Fruit fly (Drosophila melanogaster) whole organism, embryonic: ENCODE results near the gene Usp8.
A peak's percentile ranks its signal among the peaks of the same experiment; 100 is the strongest.

Source experiments
- Atf6 ChIP-seq: fragments of 200-800 bp; sonication (Bioruptor generic); IDR thresholded peaks from 2 replicates; pipeline ENCODE4 v1.3.6; 2022; ENCODE audit warnings: missing biosample characterization, missing genetic modification characterization
- B-H1 ChIP-seq: fragments of 200-800 bp; sonication (Bioruptor generic); IDR thresholded peaks from 3 replicates; pipeline ENCODE4 v1.3.6; 2022; ENCODE audit warnings: missing biosample characterization, missing genetic modification characterization
- CG10274 ChIP-seq: fragments of 200-800 bp; sonication (Bioruptor generic); optimal IDR thresholded peaks from 3 replicates; lab custom pipeline; 2017; ENCODE audit warnings: missing biosample characterization, mild to moderate bottlenecking, missing genetic modification characterization
- CG10462 ChIP-seq: fragments of 200-800 bp; sonication (Bioruptor generic); optimal IDR thresholded peaks from 2 replicates; lab custom pipeline; 2016; ENCODE audit warnings: missing biosample characterization, missing genetic modification characterization
- CG10543 ChIP-seq: fragments of 200-800 bp; sonication (Bioruptor generic); optimal IDR thresholded peaks from 3 replicates; lab custom pipeline; 2017; ENCODE audit warnings: missing biosample characterization, mild to moderate bottlenecking, missing genetic modification characterization, moderate library complexity
- CG10654 ChIP-seq: fragments of 200-800 bp; sonication (Bioruptor generic); optimal IDR thresholded peaks from 2 replicates; lab custom pipeline; 2016; ENCODE audit warnings: missing biosample characterization, missing genetic modification characterization
- CG12659 ChIP-seq: fragments of 200-800 bp; sonication (Bioruptor generic); optimal IDR thresholded peaks from 3 replicates; lab custom pipeline; 2017; ENCODE audit warnings: mild to moderate bottlenecking, missing biosample characterization, missing genetic modification reagents, missing genetic modification characterization
- CG14441 ChIP-seq: fragments of 200-800 bp; sonication (Bioruptor generic); IDR thresholded peaks from 2 replicates; pipeline ENCODE4 v1.3.6; 2022; ENCODE audit warnings: missing biosample characterization, missing genetic modification characterization
- CG15011 ChIP-seq: fragments of 200-800 bp; sonication (Bioruptor generic); optimal IDR thresholded peaks from 3 replicates; lab custom pipeline; 2018; ENCODE audit warnings: missing biosample characterization, mild to moderate bottlenecking, missing genetic modification characterization
- CG15696 ChIP-seq: fragments of 200-800 bp; sonication (Bioruptor generic); optimal IDR thresholded peaks from 2 replicates; lab custom pipeline; 2019; ENCODE audit warnings: missing biosample characterization, mild to moderate bottlenecking, missing genetic modification characterization, moderate library complexity
- CG16779 ChIP-seq: fragments of 200-800 bp; sonication (Bioruptor generic); IDR thresholded peaks from 2 replicates; pipeline ENCODE4 v1.3.6; 2022; ENCODE audit warnings: missing biosample characterization, missing genetic modification characterization
- CG16813 ChIP-seq: fragments of 200-800 bp; sonication (Bioruptor generic); IDR thresholded peaks from 3 replicates; pipeline ENCODE4 v1.3.6; 2022; ENCODE audit warnings: missing biosample characterization, missing genetic modification characterization; ENCODE audit not compliant: partially characterized antibody
- CG17361 ChIP-seq: fragments of 200-800 bp; sonication (Bioruptor generic); IDR thresholded peaks from 3 replicates; pipeline ENCODE4 v1.3.6; 2022; ENCODE audit warnings: missing biosample characterization, missing genetic modification characterization
- CG17568 ChIP-seq: fragments of 200-800 bp; sonication (Bioruptor generic); optimal IDR thresholded peaks from 2 replicates; lab custom pipeline; 2018; ENCODE audit warnings: missing biosample characterization, mild to moderate bottlenecking, missing genetic modification characterization, moderate library complexity
- CG18476 ChIP-seq: fragments of 200-800 bp; sonication (Bioruptor generic); optimal IDR thresholded peaks from 2 replicates; lab custom pipeline; 2016; ENCODE audit warnings: missing biosample characterization, mild to moderate bottlenecking, missing genetic modification characterization
- CG34376 ChIP-seq: fragments of 200-800 bp; sonication (Bioruptor generic); optimal IDR thresholded peaks from 2 replicates; lab custom pipeline; 2018; ENCODE audit warnings: missing biosample characterization, mild to moderate bottlenecking, missing genetic modification characterization
- CG7839 ChIP-seq: fragments of 200-800 bp; sonication (Bioruptor generic); optimal IDR thresholded peaks from 3 replicates; lab custom pipeline; 2018; ENCODE audit warnings: missing biosample characterization, mild to moderate bottlenecking, missing genetic modification characterization, moderate library complexity
- CG8281 ChIP-seq: fragments of 200-800 bp; sonication (Bioruptor generic); optimal IDR thresholded peaks from 2 replicates; lab custom pipeline; 2018; ENCODE audit warnings: missing biosample characterization, mild to moderate bottlenecking, missing genetic modification characterization, moderate library complexity
- CG8359 ChIP-seq: fragments of 200-800 bp; sonication (Bioruptor generic); optimal IDR thresholded peaks from 2 replicates; lab custom pipeline; 2017; ENCODE audit warnings: missing biosample characterization, mild to moderate bottlenecking, missing genetic modification characterization, borderline replicate concordance
- CG8944 ChIP-seq: fragments of 200-800 bp; sonication (Bioruptor generic); optimal IDR thresholded peaks from 3 replicates; lab custom pipeline; 2016; ENCODE audit warnings: missing biosample characterization, missing genetic modification characterization
- Drgx ChIP-seq: fragments of 200-800 bp; sonication (Bioruptor generic); IDR thresholded peaks from 2 replicates; pipeline ENCODE4 v1.3.6; 2022; ENCODE audit warnings: missing biosample characterization, missing genetic modification characterization
- Ets97D ChIP-seq: fragments of 200-800 bp; sonication (Bioruptor generic); optimal IDR thresholded peaks from 3 replicates; lab custom pipeline; 2016; ENCODE audit warnings: missing biosample characterization, missing genetic modification characterization
- GATAe ChIP-seq: fragments of 200-800 bp; sonication (Bioruptor generic); conservative IDR thresholded peaks from 2 replicates; pipeline ENCODE4 v1.3.6; 2022; ENCODE audit warnings: missing biosample characterization, missing genetic modification characterization
- HmgD ChIP-seq: fragments of 200-800 bp; sonication (Bioruptor generic); optimal IDR thresholded peaks from 3 replicates; lab custom pipeline; 2016; ENCODE audit warnings: missing biosample characterization, missing genetic modification characterization
- Hmr ChIP-seq: fragments of 200-800 bp; sonication (Bioruptor generic); optimal IDR thresholded peaks from 3 replicates; lab custom pipeline; 2017; ENCODE audit warnings: mild to moderate bottlenecking, missing biosample characterization, missing genetic modification reagents, missing genetic modification characterization
- Lim3 ChIP-seq: fragments of 200-800 bp; sonication (Bioruptor generic); IDR thresholded peaks from 2 replicates; pipeline ENCODE4 v1.3.6; 2022; ENCODE audit warnings: missing biosample characterization, missing genetic modification characterization
- Med ChIP-seq: fragments of 200-800 bp; sonication (Bioruptor generic); peaks from one replicate; lab custom pipeline; 2016; ENCODE audit warnings: missing biosample characterization, missing genetic modification characterization, mild to moderate bottlenecking, inconsistent platforms, moderate library complexity
- Nf-YB ChIP-seq: fragments of 200-800 bp; sonication (Bioruptor generic); optimal IDR thresholded peaks from 3 replicates; lab custom pipeline; 2019; ENCODE audit warnings: missing biosample characterization, mild to moderate bottlenecking, missing genetic modification characterization, moderate library complexity
- Ptx1 ChIP-seq: fragments of 200-800 bp; sonication (Bioruptor generic); IDR thresholded peaks from 2 replicates; pipeline ENCODE4 v1.3.6; 2022; ENCODE audit warnings: missing biosample characterization, missing genetic modification characterization
- Spps ChIP-seq: fragments of 200-800 bp; sonication (Bioruptor generic); optimal IDR thresholded peaks from 2 replicates; lab custom pipeline; 2018; ENCODE audit warnings: missing biosample characterization, mild to moderate bottlenecking, missing genetic modification characterization
- abd-A ChIP-seq: fragments of 200-800 bp; sonication (Bioruptor generic); optimal IDR thresholded peaks from 3 replicates; lab custom pipeline; 2019; ENCODE audit warnings: missing biosample characterization, mild to moderate bottlenecking, missing genetic modification characterization, moderate library complexity
- ara ChIP-seq: fragments of 200-800 bp; sonication (Bioruptor generic); IDR thresholded peaks from 2 replicates; pipeline ENCODE4 v1.3.6; 2022; ENCODE audit warnings: missing biosample characterization, missing genetic modification characterization
- bowl ChIP-seq: fragments of 200-800 bp; sonication (Bioruptor generic); IDR thresholded peaks from 2 replicates; pipeline ENCODE4 v1.3.6; 2022; ENCODE audit warnings: missing biosample characterization, missing genetic modification characterization
- cad ChIP-seq: fragments of >200 bp; optimal IDR thresholded peaks from 2 replicates; lab custom pipeline; 2017; ENCODE audit warnings: missing biosample characterization, missing genetic modification characterization
- ci ChIP-seq: fragments of 200-800 bp; sonication (Bioruptor generic); IDR thresholded peaks from 3 replicates; pipeline ENCODE4 v1.3.6; 2022; ENCODE audit warnings: missing biosample characterization, missing genetic modification characterization
- eve ChIP-seq, 2 experiments: fragments of >200 bp; optimal IDR thresholded peaks; 2 replicates each; lab custom pipeline; 2017; ENCODE audit warnings: missing biosample characterization in 2 of 2, missing genetic modification characterization in 2 of 2
- fd96Cb ChIP-seq: fragments of 200-800 bp; sonication (Bioruptor generic); optimal IDR thresholded peaks from 2 replicates; lab custom pipeline; 2018; ENCODE audit warnings: missing biosample characterization, mild to moderate bottlenecking, missing genetic modification characterization, moderate library complexity
- fu2 ChIP-seq: fragments of 200-800 bp; sonication (Bioruptor generic); optimal IDR thresholded peaks from 2 replicates; lab custom pipeline; 2016; ENCODE audit warnings: missing biosample characterization, missing genetic modification characterization
- lmd ChIP-seq: fragments of 200-800 bp; sonication (Bioruptor generic); IDR thresholded peaks from 2 replicates; pipeline ENCODE4 v1.3.6; 2022; ENCODE audit warnings: missing biosample characterization, missing genetic modification characterization
- nerfin-2 ChIP-seq: fragments of 200-800 bp; sonication (Bioruptor generic); IDR thresholded peaks from 2 replicates; pipeline ENCODE4 v1.3.6; 2022; ENCODE audit warnings: missing biosample characterization, missing genetic modification characterization; ENCODE audit not compliant: partially characterized antibody
- odd ChIP-seq: fragments of 200-800 bp; sonication (Bioruptor generic); optimal IDR thresholded peaks from 2 replicates; lab custom pipeline; 2017; ENCODE audit warnings: missing biosample characterization, mild to moderate bottlenecking, missing genetic modification characterization
- pho ChIP-seq: fragments of 200-800 bp; sonication (Bioruptor generic); optimal IDR thresholded peaks from 2 replicates; lab custom pipeline; 2016; ENCODE audit warnings: missing biosample characterization, missing genetic modification characterization
- sd ChIP-seq: fragments of 200-800 bp; sonication (Bioruptor generic); optimal IDR thresholded peaks from 3 replicates; lab custom pipeline; 2018; ENCODE audit warnings: missing biosample characterization, mild to moderate bottlenecking, missing genetic modification characterization, moderate library complexity
- seq ChIP-seq: fragments of 200-800 bp; sonication (Bioruptor generic); IDR thresholded peaks from 2 replicates; pipeline ENCODE4 v1.3.6; 2022; ENCODE audit warnings: missing biosample characterization, missing genetic modification characterization
- shn ChIP-seq: fragments of 200-800 bp; sonication (Bioruptor generic); optimal IDR thresholded peaks from 3 replicates; lab custom pipeline; 2016; ENCODE audit warnings: missing biosample characterization, missing genetic modification characterization
- sqz ChIP-seq: fragments of 200-800 bp; sonication (Bioruptor generic); optimal IDR thresholded peaks from 3 replicates; lab custom pipeline; 2018; ENCODE audit warnings: missing biosample characterization, mild to moderate bottlenecking, missing genetic modification characterization
- ssp ChIP-seq: fragments of 200-800 bp; sonication (Bioruptor generic); IDR thresholded peaks from 2 replicates; pipeline ENCODE4 v1.3.6; 2022; ENCODE audit warnings: missing biosample characterization, missing genetic modification characterization
- stwl ChIP-seq: fragments of 200-800 bp; sonication (Bioruptor generic); optimal IDR thresholded peaks from 3 replicates; lab custom pipeline; 2018; ENCODE audit warnings: missing biosample characterization, mild to moderate bottlenecking, missing genetic modification characterization, moderate library complexity
- twi ChIP-seq: fragments of 200-800 bp; optimal IDR thresholded peaks from 2 replicates; lab custom pipeline; 2019; ENCODE audit warnings: missing biosample characterization, mild to moderate bottlenecking, missing genetic modification characterization, moderate library complexity
- unpg ChIP-seq: fragments of 200-800 bp; sonication (Bioruptor generic); optimal IDR thresholded peaks from 3 replicates; lab custom pipeline; 2018; ENCODE audit warnings: missing biosample characterization, mild to moderate bottlenecking, missing genetic modification characterization, moderate library complexity

The Usp8 gene

dm6 chr3R:21161620-21162029 is 27.6 kb downstream of the Usp8 start (continued):
- TF ChIP-seq lmd (peak; percentile 27; the same call in 1 of the 2 replicates), CG8359 (GFP tag; lab: Kevin White, UChicago) (no peak), CG17568 (peak; percentile 50), CG7839 (tag; lab: Kevin White, UChicago) (peak; percentile 59), fd96Cb (tag; lab: Kevin White, UChicago) (no peak), CG14441 (GFP tag; lab: Robert Waterston, UW) (peak; percentile 61)

- TF ChIP-seq sd (tag; lab: Kevin White, UChicago) (peak; percentile 95), ci (GFP tag; lab: Robert Waterston, UW) (no peak), Ptx1 (no peak), fu2 (no peak), CG10274 (no peak), Drgx (GFP tag; lab: Robert Waterston, UW) (no peak), Nf-YB (GFP tag; lab: Kevin White, UChicago) (no peak), CG16813 (GFP tag; lab: Robert Waterston, UW) (no peak), CG8281 (tag; lab: Kevin White, UChicago) (peak; percentile 7), CG10462 (GFP tag; lab: Kevin White, UChicago) (no peak), CG15696 (tag; lab: Kevin White, UChicago) (no peak), Lim3 (GFP tag; lab: Robert Waterston, UW) (no peak), B-H1 (no peak), CG10654 (no peak), CG34376 (peak; percentile 93), abd-A (tag; lab: Kevin White, UChicago) (no peak), CG17361 (GFP tag; lab: Robert Waterston, UW) (no peak), CG10543 (peak; percentile 60), Med (GFP tag; lab: Kevin White, UChicago) (peak; percentile 0), eve (GFP tag; optimal IDR thresholded peaks at IDR 0.05; lab: Kevin White, UChicago) (no peak), ssp (GFP tag; lab: Robert Waterston, UW) (no peak), ara (GFP tag; lab: Robert Waterston, UW) (no peak), unpg (peak; percentile 10), CG16779 (GFP tag; lab: Robert Waterston, UW) (no peak), nerfin-2 (GFP tag; lab: Robert Waterston, UW) (no peak), Atf6 (GFP tag; lab: Robert Waterston, UW) (peak; percentile 57; the same call in 1 of the 2 replicates), Spps (tag; lab: Kevin White, UChicago) (no peak), seq (no peak), CG15011 (GFP tag; lab: Kevin White, UChicago) (no peak), GATAe (GFP tag; lab: Robert Waterston, UW) (peak; percentile 33; the same call in 1 of the 2 replicates), pho (GFP tag; lab: Kevin White, UChicago) (no peak), bowl (GFP tag; lab: Robert Waterston, UW) (peak; percentile 21; the same call in 1 of the 2 replicates), Hmr (GFP tag; lab: Kevin White, UChicago) (peak; percentile 56), Ets97D (GFP tag; lab: Kevin White, UChicago) (no peak), odd (GFP tag; lab: Kevin White, UChicago) (peak; percentile 79), stwl (tag; lab: Kevin White, UChicago) (no peak), CG8944 (GFP tag; lab: Kevin White, UChicago) (no peak), CG18476 (GFP tag; lab: Kevin White, UChicago) (no peak), shn (no peak), twi (tag; lab: Kevin White, UChicago) (no peak), sqz (GFP tag; lab: Kevin White, UChicago) (peak; percentile 29), cad (GFP tag; lab: Kevin White, UChicago) (no peak), HmgD (GFP tag; lab: Kevin White, UChicago) (no peak), CG12659 (GFP tag; lab: Kevin White, UChicago) (no peak)
Observed at dm6 chr3R:21163318-21163828, 29.3 kb downstream of the Usp8 start, which contains the start of gene CG5810. TSS of gene CG5810 (plus strand) at chr3R:21163778.
